Worm (Caenorhabditis elegans) whole organism, L1 larva: ENCODE data around the gene ctsa-1.1.

Source experiments
- ceh-82 ChIP-seq, 3 experiments: fragments of 150-350 bp in 1 of 3; sonication (generic microtip) in 2 of 3; optimal IDR thresholded peaks; 2 replicates each; lab custom pipeline; 2014 to 2017; ENCODE audit warnings: missing biosample characterization in 3 of 3, missing genetic modification characterization in 3 of 3
- unc-130 ChIP-seq: fragments of 150-350 bp; optimal IDR thresholded peaks from 2 replicates; lab custom pipeline; 2017; ENCODE audit warnings: missing biosample characterization, missing genetic modification characterization, inconsistent platforms

DNA sequence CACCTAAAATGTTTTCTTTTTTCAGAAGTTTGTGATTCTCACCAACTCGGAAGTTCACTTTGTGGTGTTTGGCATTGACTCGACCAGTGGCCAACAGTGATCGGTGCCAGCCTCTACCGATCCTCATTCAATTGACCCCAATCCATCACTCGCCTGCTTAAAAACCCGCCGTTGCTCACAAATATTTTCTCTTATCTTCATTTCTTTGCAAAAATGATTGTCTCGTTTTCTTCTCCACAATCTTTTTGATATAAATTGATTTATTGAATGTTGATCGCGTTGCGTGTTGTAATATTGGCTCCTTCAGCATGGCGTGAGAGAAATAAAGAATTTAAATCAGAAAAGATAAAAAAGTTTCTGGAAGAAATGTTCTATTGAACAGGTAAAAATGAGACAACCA, 863 bp upstream of the ctsa-1.1 start:
- TF ChIP-seq unc-130: no peak
- TF ChIP-seq ceh-82 (tag; optimal IDR thresholded peaks at IDR 0.05; lab: Kevin White, UChicago): no peak
